Worm (Caenorhabditis elegans) whole organism, L4 larva: ENCODE measurements around the gene R11F4.1.
A peak's percentile ranks its signal among the peaks of the same experiment; 100 is the strongest.

Experiments
- D1046.2 ChIP-seq: fragments of 200-800 bp; sonication (Bioruptor generic); IDR thresholded peaks from 2 replicates; pipeline ENCODE4 v1.3.6; 2022; ENCODE audit warnings: missing genetic modification characterization, missing compliant biosample characterization
- F26F4.8 ChIP-seq: fragments of 200-800 bp; sonication (Bioruptor generic); conservative IDR thresholded peaks from 2 replicates; pipeline ENCODE4 v1.3.6; 2022; ENCODE audit warnings: missing genetic modification characterization, missing compliant biosample characterization
- F49E8.2 ChIP-seq: sonication (generic microtip); optimal IDR thresholded peaks from 2 replicates; lab custom pipeline; 2016; ENCODE audit warnings: missing compliant biosample characterization, mild to moderate bottlenecking, missing genetic modification characterization, borderline replicate concordance
- T20F7.1 ChIP-seq: fragments of 200-800 bp; sonication (Bioruptor generic); optimal IDR thresholded peaks from 2 replicates; lab custom pipeline; 2018; ENCODE audit warnings: mild to moderate bottlenecking, missing genetic modification characterization, missing compliant biosample characterization
- T26A8.4 ChIP-seq: fragments of 200-800 bp; sonication (Bioruptor generic); IDR thresholded peaks from 2 replicates; pipeline ENCODE4 v1.3.6; 2022; ENCODE audit warnings: missing genetic modification characterization, missing compliant biosample characterization
- Y75B8A.6 ChIP-seq: fragments of 200-800 bp; sonication (Bioruptor generic); IDR thresholded peaks from 2 replicates; pipeline ENCODE4 v1.3.6; 2022; ENCODE audit warnings: missing genetic modification reagents, missing genetic modification characterization, missing compliant biosample characterization
- aha-1 ChIP-seq: fragments of 150-350 bp; peaks from one replicate; lab custom pipeline; 2014; ENCODE audit warnings: missing biosample characterization, missing genetic modification characterization
- cey-2 ChIP-seq: sonication (generic microtip); optimal IDR thresholded peaks from 3 replicates; lab custom pipeline; 2017; ENCODE audit warnings: missing genetic modification characterization, mild to moderate bottlenecking, missing compliant biosample characterization, antibody characterized with exemption, borderline replicate concordance; ENCODE audit not compliant: insufficient read depth
- ctbp-1 ChIP-seq: fragments of 200-800 bp; sonication (Bioruptor generic); IDR thresholded peaks from 2 replicates; pipeline ENCODE4 v1.3.6; 2022; ENCODE audit warnings: missing genetic modification reagents, missing genetic modification characterization, missing compliant biosample characterization
- daf-16 ChIP-seq, 3 experiments: sonication (generic microtip); optimal IDR thresholded peaks; 2 replicates each; lab custom pipeline; 2016 to 2017; ENCODE audit warnings: missing genetic modification characterization in 3 of 3, missing genetic modification reagents in 3 of 3, mild to moderate bottlenecking in 2 of 3, missing compliant biosample characterization in 2 of 3, missing biosample characterization in 1 of 3, moderate library complexity in 1 of 3
- dpl-1 ChIP-seq: fragments of 150-350 bp; optimal IDR thresholded peaks from 2 replicates; lab custom pipeline; 2014; ENCODE audit warnings: missing biosample characterization, missing genetic modification reagents, missing genetic modification characterization
- duxl-1 ChIP-seq: sonication (generic microtip); optimal IDR thresholded peaks from 2 replicates; lab custom pipeline; 2016; ENCODE audit warnings: mild to moderate bottlenecking, missing genetic modification characterization, moderate library complexity, missing compliant biosample characterization; ENCODE audit not compliant: poor library complexity
- dve-1 ChIP-seq: sonication (generic microtip); optimal IDR thresholded peaks from 2 replicates; lab custom pipeline; 2017; ENCODE audit warnings: antibody characterized with exemption, mild to moderate bottlenecking, missing genetic modification characterization, missing compliant biosample characterization; ENCODE audit not compliant: insufficient read depth
- egl-43 ChIP-seq: fragments of 200-800 bp; sonication (Bioruptor generic); IDR thresholded peaks from 2 replicates; pipeline ENCODE4 v1.3.6; 2022; ENCODE audit warnings: missing genetic modification reagents, missing genetic modification characterization, missing compliant biosample characterization
- gei-8 ChIP-seq: fragments of 200-800 bp; sonication (Bioruptor generic); optimal IDR thresholded peaks from 2 replicates; lab custom pipeline; 2018; ENCODE audit warnings: mild to moderate bottlenecking, missing genetic modification characterization, missing compliant biosample characterization
- hlh-11 ChIP-seq: fragments of 200-800 bp; sonication (Bioruptor generic); optimal IDR thresholded peaks from 2 replicates; lab custom pipeline; 2018; ENCODE audit warnings: mild to moderate bottlenecking, missing genetic modification characterization, missing compliant biosample characterization
- hlh-30 ChIP-seq: sonication (generic microtip); optimal IDR thresholded peaks from 2 replicates; lab custom pipeline; 2017; ENCODE audit warnings: antibody characterized with exemption, mild to moderate bottlenecking, missing genetic modification characterization, missing compliant biosample characterization; ENCODE audit not compliant: insufficient read depth
- hmg-1.1 ChIP-seq: fragments of 200-800 bp; sonication (Bioruptor generic); IDR thresholded peaks from 2 replicates; pipeline ENCODE4 v1.3.6; 2022; ENCODE audit warnings: missing genetic modification reagents, missing genetic modification characterization, missing compliant biosample characterization
- jun-1 ChIP-seq: fragments of 150-350 bp; optimal IDR thresholded peaks from 2 replicates; lab custom pipeline; 2014; ENCODE audit warnings: missing biosample characterization, missing genetic modification reagents, missing genetic modification characterization
- lin-13 ChIP-seq: fragments of 150-350 bp; optimal IDR thresholded peaks from 2 replicates; lab custom pipeline; 2014; ENCODE audit warnings: missing biosample characterization, missing genetic modification reagents, missing genetic modification characterization
- lin-29 ChIP-seq: fragments of 200-800 bp; sonication (Bioruptor generic); IDR thresholded peaks from 2 replicates; pipeline ENCODE4 v1.3.6; 2022; ENCODE audit warnings: missing genetic modification reagents, missing genetic modification characterization, missing compliant biosample characterization
- lir-3 ChIP-seq: sonication (generic microtip); optimal IDR thresholded peaks from 2 replicates; lab custom pipeline; 2016; ENCODE audit warnings: mild to moderate bottlenecking, missing genetic modification characterization, missing compliant biosample characterization
- madf-9 ChIP-seq: fragments of 200-800 bp; sonication (Bioruptor generic); conservative IDR thresholded peaks from 2 replicates; pipeline ENCODE4 v1.3.6; 2022; ENCODE audit warnings: missing genetic modification reagents, missing genetic modification characterization, missing compliant biosample characterization
- mdl-1 ChIP-seq, 2 experiments: fragments of 150-350 bp in 1 of 2; sonication (generic microtip) in 1 of 2; optimal IDR thresholded peaks; 2 replicates each; lab custom pipeline; 2014 to 2017; ENCODE audit warnings: missing biosample characterization in 2 of 2, missing genetic modification characterization in 2 of 2
- mep-1 ChIP-seq: fragments of 150-350 bp; sonication (generic microtip); optimal IDR thresholded peaks from 3 replicates; lab custom pipeline; 2014; ENCODE audit warnings: missing biosample characterization, missing genetic modification characterization
- mes-2 ChIP-seq: sonication (generic microtip); optimal IDR thresholded peaks from 2 replicates; lab custom pipeline; 2016; ENCODE audit warnings: missing genotype, mild to moderate bottlenecking, missing genetic modification characterization, missing compliant biosample characterization; ENCODE audit not compliant: poor library complexity, severe bottlenecking
- mxl-3 ChIP-seq: fragments of 200-800 bp; sonication (Bioruptor generic); optimal IDR thresholded peaks from 2 replicates; lab custom pipeline; 2018; ENCODE audit warnings: mild to moderate bottlenecking, missing genetic modification characterization, missing compliant biosample characterization
- nhr-10 ChIP-seq: fragments of 150-350 bp; optimal IDR thresholded peaks from 2 replicates; lab custom pipeline; 2014; ENCODE audit warnings: missing biosample characterization, missing genetic modification characterization
- nhr-11 ChIP-seq: fragments of 150-350 bp; optimal IDR thresholded peaks from 2 replicates; lab custom pipeline; 2014; ENCODE audit warnings: missing biosample characterization, missing genetic modification characterization
- nhr-25 ChIP-seq: sonication (generic microtip); optimal IDR thresholded peaks from 2 replicates; lab custom pipeline; 2017; ENCODE audit warnings: missing genetic modification characterization, mild to moderate bottlenecking, missing compliant biosample characterization, antibody characterized with exemption, moderate library complexity, borderline replicate concordance; ENCODE audit not compliant: insufficient read depth
- nhr-28 ChIP-seq: fragments of 150-350 bp; optimal IDR thresholded peaks from 2 replicates; lab custom pipeline; 2014; ENCODE audit warnings: missing biosample characterization, missing genetic modification characterization
- nhr-76 ChIP-seq: fragments of 150-350 bp; optimal IDR thresholded peaks from 2 replicates; lab custom pipeline; 2014; ENCODE audit warnings: missing biosample characterization, missing genetic modification characterization
- pha-4 ChIP-seq, 2 experiments: fragments of 150-350 bp in 1 of 2; fragments of 200-800 bp in 1 of 2; sonication (Bioruptor generic) in 1 of 2; IDR thresholded peaks in 1 of 2; optimal IDR thresholded peaks in 1 of 2; 2 replicates each; pipeline versions ENCODE4 v1.3.6 to Lab custom; 2014 to 2022; ENCODE audit warnings: missing genetic modification characterization in 2 of 2, missing genetic modification reagents in 2 of 2, missing biosample characterization in 1 of 2, missing compliant biosample characterization in 1 of 2
- php-3 ChIP-seq: fragments of 200-800 bp; sonication (Bioruptor generic); IDR thresholded peaks from 2 replicates; pipeline ENCODE4 v1.3.6; 2022; ENCODE audit warnings: missing genetic modification reagents, missing genetic modification characterization, missing compliant biosample characterization
- rbr-2 ChIP-seq: sonication (generic microtip); optimal IDR thresholded peaks from 2 replicates; lab custom pipeline; 2016; ENCODE audit warnings: missing genotype, missing genetic modification characterization, missing compliant biosample characterization
- spr-3 ChIP-seq: fragments of 200-800 bp; sonication (Bioruptor generic); optimal IDR thresholded peaks from 2 replicates; lab custom pipeline; 2018; ENCODE audit warnings: mild to moderate bottlenecking, missing genetic modification characterization, missing compliant biosample characterization
- unc-130 ChIP-seq: sonication (generic microtip); optimal IDR thresholded peaks from 2 replicates; lab custom pipeline; 2016; ENCODE audit warnings: missing genetic modification reagents, missing genetic modification characterization, missing compliant biosample characterization
- unc-62 ChIP-seq, 3 experiments: fragments of 150-350 bp in 1 of 3; sonication (generic microtip); optimal IDR thresholded peaks in 2 of 3; peaks in 1 of 3; 1 replicate in 1 of 3; 2 replicates in 2 of 3; lab custom pipeline; 2014 to 2017; ENCODE audit warnings: missing biosample characterization in 3 of 3, missing genetic modification characterization in 3 of 3, missing genetic modification reagents in 3 of 3, missing genotype in 1 of 3

Gene R11F4.1

DNA sequence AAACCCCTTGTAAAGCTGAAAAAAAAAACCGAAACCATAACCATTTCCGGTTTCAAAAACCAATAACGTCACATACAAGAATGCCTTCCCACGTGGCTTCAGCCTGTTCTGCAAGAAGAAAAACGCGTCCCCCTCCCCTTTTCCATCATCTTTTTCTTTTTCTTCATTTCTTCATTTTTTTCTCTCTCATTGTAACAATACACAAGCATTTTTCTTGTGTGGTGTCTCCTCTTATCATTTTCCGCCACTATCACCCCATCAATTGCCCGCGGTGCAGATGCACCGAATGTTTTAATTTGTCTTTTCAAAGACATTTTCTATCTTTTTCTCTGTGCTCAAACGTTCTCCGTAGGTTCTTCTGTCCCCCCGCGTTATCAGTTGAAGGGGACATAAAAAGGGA is 2.5 kb upstream of the R11F4.1 start (continued):
- peak; percentile 63 for TF ChIP-seq hlh-30 (tag; lab: Kevin White, UChicago)
- peak; percentile 91 for TF ChIP-seq nhr-10 (tag; lab: Kevin White, UChicago)
- peak; percentile 77 for TF ChIP-seq php-3 (GFP tag; lab: Robert Waterston, UW)
- TF ChIP-seq mdl-1 (tag; optimal IDR thresholded peaks at IDR 0.05; lab: Kevin White, UChicago): peak; percentile 73 to 94
- peak; percentile 80 for TF ChIP-seq nhr-76 (tag; lab: Kevin White, UChicago)
- no peak for TF ChIP-seq F26F4.8 (GFP tag; lab: Robert Waterston, UW)
- no peak for TF ChIP-seq egl-43 (GFP tag; lab: Robert Waterston, UW)
- no peak for TF ChIP-seq Y75B8A.6 (GFP tag; lab: Robert Waterston, UW)
- TF ChIP-seq mes-2 (tag; lab: Kevin White, UChicago): peak; percentile 41
- peak; percentile 82 for TF ChIP-seq cey-2 (tag; lab: Kevin White, UChicago)
- no peak for TF ChIP-seq T20F7.1 (GFP tag; lab: Kevin White, UChicago)
- peak; percentile 54; the same call in 1 of the 2 replicates for TF ChIP-seq T26A8.4 (GFP tag; lab: Robert Waterston, UW)
- TF ChIP-seq mxl-3 (GFP tag; lab: Kevin White, UChicago): peak; percentile 98
- TF ChIP-seq unc-130 (GFP tag; lab: Kevin White, UChicago): no peak
- peak; percentile 35 for TF ChIP-seq dpl-1 (GFP tag; lab: Kevin White, UChicago)
- TF ChIP-seq nhr-25 (tag; lab: Kevin White, UChicago): peak; percentile 30
- TF ChIP-seq lin-29 (GFP tag; lab: Robert Waterston, UW): peak; percentile 25; the same call in 1 of the 2 replicates
- no peak for TF ChIP-seq F49E8.2 (tag; lab: Kevin White, UChicago)
- TF ChIP-seq gei-8: peak; percentile 89
- peak; percentile 96 for TF ChIP-seq hlh-11 (tag; lab: Kevin White, UChicago)
- TF ChIP-seq jun-1 (tag; lab: Kevin White, UChicago): no peak
- TF ChIP-seq unc-62 (GFP tag; optimal IDR thresholded peaks at IDR 0.05 in 1 of 2; lab: Kevin White, UChicago): peak; percentile 7 to 72
- no peak for TF ChIP-seq unc-62 (tag; optimal IDR thresholded peaks at IDR 0.05; lab: Kevin White, UChicago)
- 0 out of 2 replicates have a peak, but pooled peaks have one; percentile 18 for TF ChIP-seq ctbp-1
- peak; percentile 85 for TF ChIP-seq aha-1 (tag; lab: Kevin White, UChicago)
- peak; percentile 77 for TF ChIP-seq mep-1
- TF ChIP-seq D1046.2: no peak
- no peak; the same call in 1 of the 2 replicates for TF ChIP-seq pha-4 (GFP tag; IDR thresholded peaks at IDR 0.05; lab: Robert Waterston, UW)
- no peak for TF ChIP-seq pha-4 (tag; optimal IDR thresholded peaks at IDR 0.05; lab: Kevin White, UChicago)
- TF ChIP-seq rbr-2: peak; percentile 13
- TF ChIP-seq lin-13 (GFP tag; lab: Kevin White, UChicago): peak; percentile 37
- TF ChIP-seq hmg-1.1 (GFP tag; lab: Robert Waterston, UW): peak; percentile 24; the same call in 1 of the 2 replicates
- TF ChIP-seq madf-9: 0 out of 2 replicates have a peak, but pooled peaks have one; percentile 33
- TF ChIP-seq nhr-11 (tag; lab: Kevin White, UChicago): peak; percentile 58
- peak; percentile 95 for TF ChIP-seq dve-1
- no peak for TF ChIP-seq lir-3
- peak; percentile 45 for TF ChIP-seq duxl-1 (tag; lab: Kevin White, UChicago)
- no peak for TF ChIP-seq spr-3 (GFP tag; lab: Kevin White, UChicago)
- TF ChIP-seq nhr-28 (tag; lab: Kevin White, UChicago): peak; percentile 98
- TF ChIP-seq daf-16 (GFP tag; optimal IDR thresholded peaks at IDR 0.05; lab: Kevin White, UChicago): peak; percentile 4 to 25
- peak; percentile 89 for TF ChIP-seq daf-16 (tag; optimal IDR thresholded peaks at IDR 0.05; lab: Kevin White, UChicago)
